Worm (Caenorhabditis elegans): ENCODE measurements around the gene Y54F10BM.13.

DNA sequence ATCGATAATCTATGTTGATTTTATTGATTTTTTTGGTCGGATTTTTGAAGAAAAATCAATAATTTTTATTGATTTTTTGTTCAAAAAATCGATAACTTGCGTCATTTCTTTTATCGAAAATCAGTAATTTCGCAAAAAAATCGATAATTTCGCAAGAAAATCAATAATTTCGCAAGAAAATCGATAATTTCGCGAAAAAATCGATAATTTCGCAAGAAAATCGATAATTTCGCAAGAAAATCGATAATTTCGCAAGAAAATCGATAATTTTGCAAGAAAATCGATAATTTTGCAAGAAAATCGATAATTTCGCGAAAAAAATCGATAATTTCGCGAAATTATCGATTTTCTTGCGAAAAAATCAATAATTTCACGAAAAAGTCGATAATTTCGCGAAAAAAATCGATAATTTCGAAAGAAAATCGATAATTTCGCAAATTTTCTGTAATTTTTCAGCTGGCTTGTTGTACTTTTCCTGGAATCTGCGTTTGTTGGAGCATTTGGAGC is 47.5 kb downstream of the Y54F10BM.13 start:
- TF ChIP-seq flt-1 (GFP tag; IDR thresholded peaks at IDR 0.05) (no peak), ref-1 (GFP tag; conservative IDR thresholded peaks at IDR 0.05) (no peak)
